Worm (Caenorhabditis elegans) whole organism, L1 larva: ENCODE data around the gene twk-33.

Experiments used
- dpl-1 ChIP-seq, 3 experiments: fragments of 150-350 bp in 2 of 3; sonication (generic microtip) in 1 of 3; optimal IDR thresholded peaks; 2 replicates each; lab custom pipeline; 2014 to 2017; ENCODE audit warnings: missing biosample characterization in 3 of 3, missing genetic modification characterization in 3 of 3, missing genetic modification reagents in 3 of 3
- efl-1 ChIP-seq, 4 experiments: fragments of 150-350 bp; optimal IDR thresholded peaks in 3 of 4; peaks in 1 of 4; 1 replicate in 1 of 4; 2 replicates in 3 of 4; lab custom pipeline; 2014; ENCODE audit warnings: missing biosample characterization in 2 of 4, missing genetic modification characterization in 2 of 4, missing genetic modification reagents in 2 of 4
- jun-1 ChIP-seq: fragments of 150-350 bp; optimal IDR thresholded peaks from 2 replicates; lab custom pipeline; 2014; ENCODE audit warnings: missing biosample characterization, missing genetic modification reagents, missing genetic modification characterization
- skn-1 ChIP-seq: fragments of 150-350 bp; optimal IDR thresholded peaks from 2 replicates; lab custom pipeline; 2014; ENCODE audit warnings: missing biosample characterization, missing genetic modification characterization
- snpc-4 ChIP-seq: fragments of 150-350 bp; optimal IDR thresholded peaks from 2 replicates; lab custom pipeline; 2014; ENCODE audit warnings: missing biosample characterization, missing genetic modification characterization

DNA sequence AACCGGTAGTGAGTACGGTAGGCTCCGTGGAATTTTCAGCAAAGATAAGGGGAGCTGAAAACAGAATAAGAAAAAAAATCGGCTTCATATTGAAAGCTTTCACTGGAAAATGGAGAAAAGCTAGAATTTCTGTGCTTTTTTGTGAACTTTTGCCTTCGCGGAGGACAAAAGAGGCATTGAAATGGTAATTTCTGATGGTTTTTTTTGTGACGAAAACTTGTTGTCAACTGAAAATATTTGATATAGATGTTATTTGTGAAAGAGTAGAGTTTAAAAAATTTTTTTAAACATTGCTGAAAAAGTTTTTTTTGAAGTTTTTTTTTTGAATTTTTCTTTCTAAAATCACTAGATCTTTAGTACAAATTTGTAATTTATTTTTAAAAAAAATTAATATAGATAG lies 27.3 kb downstream of the twk-33 start, which contains the start of gene F59A1.18:
- TF ChIP-seq jun-1 (tag; lab: Kevin White, UChicago) (no peak), skn-1 (tag; lab: Kevin White, UChicago) (no peak), efl-1 (optimal IDR thresholded peaks at IDR 0.05; lab: Kevin White, UChicago) (no peak), efl-1 (GFP tag; optimal IDR thresholded peaks at IDR 0.05 in 1 of 2; lab: Kevin White, UChicago) (no peak), dpl-1 (GFP tag; optimal IDR thresholded peaks at IDR 0.05; lab: Kevin White, UChicago) (no peak), snpc-4 (no peak)
